Worm (Caenorhabditis elegans) whole organism, L4/young adult: ENCODE results near the gene cpt-4.

ENCODE experiments used
- W03F9.2 ChIP-seq: fragments of 150-350 bp; optimal IDR thresholded peaks from 2 replicates; lab custom pipeline; 2014; ENCODE audit warnings: missing biosample characterization, missing genetic modification characterization
- dao-5 ChIP-seq: sonication (generic microtip); optimal IDR thresholded peaks from 2 replicates; lab custom pipeline; 2016; ENCODE audit warnings: missing genotype, missing genetic modification characterization, moderate library complexity, missing compliant biosample characterization
- him-1 ChIP-seq: sonication (generic microtip); optimal IDR thresholded peaks from 2 replicates; lab custom pipeline; 2016; ENCODE audit warnings: missing genotype, missing genetic modification reagents, missing genetic modification characterization, missing compliant biosample characterization

- TF ChIP-seq dao-5 (no peak), him-1 (tag; lab: Kevin White, UChicago) (no peak), W03F9.2 (tag; lab: Kevin White, UChicago) (no peak)
Observed at ce11 chrV:5039559-5039958, 12.0 kb upstream of the cpt-4 start, which contains the start of gene K11D12.11.
